Worm (Caenorhabditis elegans): ENCODE measurements around the gene slcf-1.

ce11 chrX:10516549-10516948, 12.5 kb upstream of the slcf-1 start:
- no peak for TF ChIP-seq elt-3 (tag; optimal IDR thresholded peaks at IDR 0.05)
- no peak for TF ChIP-seq unc-39 (tag; optimal IDR thresholded peaks at IDR 0.05)
- TF ChIP-seq ceh-82 (tag; optimal IDR thresholded peaks at IDR 0.05), result no peak
- TF ChIP-seq blmp-1 (tag; optimal IDR thresholded peaks at IDR 0.05; ENCODE audit: insufficient read depth), result no peak
- no peak for TF ChIP-seq R02D3.7 (tag; optimal IDR thresholded peaks at IDR 0.05)
- TF ChIP-seq unc-62 (GFP tag; optimal IDR thresholded peaks at IDR 0.05), result no peak
- no peak for TF ChIP-seq lin-13 (GFP tag; optimal IDR thresholded peaks at IDR 0.05)
- no peak for TF ChIP-seq sma-9 (GFP tag; optimal IDR thresholded peaks at IDR 0.05)
- no peak for TF ChIP-seq sma-9 (tag; optimal IDR thresholded peaks at IDR 0.05)
- TF ChIP-seq ztf-11 (tag; optimal IDR thresholded peaks at IDR 0.05), result no peak
- TF ChIP-seq zag-1 (tag; optimal IDR thresholded peaks at IDR 0.05), result no peak
- no peak for TF ChIP-seq egl-27 (tag; optimal IDR thresholded peaks at IDR 0.05)
- TF ChIP-seq nhr-11 (tag; optimal IDR thresholded peaks at IDR 0.05), result no peak
- TF ChIP-seq lin-39 (tag; optimal IDR thresholded peaks at IDR 0.05), result no peak
- no peak for TF ChIP-seq fos-1 (tag; optimal IDR thresholded peaks at IDR 0.05)
